Fruit fly (Drosophila melanogaster) whole organism, prepupa: ENCODE results near the gene CG16986.
A peak's percentile ranks its signal among the peaks of the same experiment; 100 is the strongest.

Experiments
- Blimp-1 ChIP-seq: fragments of 200-800 bp; sonication (Bioruptor generic); optimal IDR thresholded peaks from 3 replicates; lab custom pipeline; 2017; ENCODE audit warnings: missing biosample characterization, missing genetic modification characterization, mild to moderate bottlenecking, moderate library complexity, missing genetic modification reagents
- CG10631 ChIP-seq: fragments of 200-800 bp; sonication (Bioruptor generic); optimal IDR thresholded peaks from 2 replicates; lab custom pipeline; 2016; ENCODE audit warnings: missing biosample characterization, missing genetic modification characterization
- CG10669 ChIP-seq: fragments of 200-800 bp; sonication (Bioruptor generic); optimal IDR thresholded peaks from 3 replicates; lab custom pipeline; 2018; ENCODE audit warnings: missing biosample characterization, mild to moderate bottlenecking, missing genetic modification characterization, moderate library complexity
- CG11294 ChIP-seq: fragments of 200-800 bp; sonication (Bioruptor generic); IDR thresholded peaks from 2 replicates; pipeline ENCODE4 v1.3.6; 2022; ENCODE audit warnings: missing biosample characterization, missing genetic modification characterization
- CG11762 ChIP-seq: fragments of 200-800 bp; sonication (Bioruptor generic); optimal IDR thresholded peaks from 3 replicates; lab custom pipeline; 2016; ENCODE audit warnings: missing biosample characterization, missing genetic modification characterization; ENCODE audit not compliant: insufficient read depth
- CG11902 ChIP-seq: fragments of 200-800 bp; sonication (Bioruptor generic); optimal IDR thresholded peaks from 3 replicates; lab custom pipeline; 2016; ENCODE audit warnings: missing biosample characterization, missing genetic modification characterization
- CG15336 ChIP-seq: fragments of 200-800 bp; sonication (Bioruptor generic); IDR thresholded peaks from 2 replicates; pipeline ENCODE4 v1.3.6; 2022; ENCODE audit warnings: missing biosample characterization, missing genetic modification characterization
- CG1621 ChIP-seq: fragments of 200-800 bp; sonication (Bioruptor generic); optimal IDR thresholded peaks from 3 replicates; lab custom pipeline; 2018; ENCODE audit warnings: missing biosample characterization, mild to moderate bottlenecking, missing genetic modification characterization
- CG3032 ChIP-seq: fragments of 200-800 bp; optimal IDR thresholded peaks from 2 replicates; lab custom pipeline; 2019; ENCODE audit warnings: missing biosample characterization, mild to moderate bottlenecking, missing genetic modification characterization, moderate library complexity
- CG31627 ChIP-seq: fragments of 200-800 bp; sonication (Bioruptor generic); optimal IDR thresholded peaks from 3 replicates; lab custom pipeline; 2016; ENCODE audit warnings: missing biosample characterization, missing genetic modification characterization
- CG32006 ChIP-seq: fragments of 200-800 bp; sonication (Bioruptor generic); optimal IDR thresholded peaks from 3 replicates; lab custom pipeline; 2017; ENCODE audit warnings: missing biosample characterization, mild to moderate bottlenecking, missing genetic modification characterization
- CG34406 ChIP-seq: fragments of 200-800 bp; sonication (Bioruptor generic); optimal IDR thresholded peaks from 3 replicates; lab custom pipeline; 2016; ENCODE audit warnings: missing biosample characterization, missing genetic modification characterization
- CG3919 ChIP-seq: fragments of 200-800 bp; sonication (Bioruptor generic); optimal IDR thresholded peaks from 3 replicates; lab custom pipeline; 2016; ENCODE audit warnings: missing biosample characterization, missing genetic modification characterization
- CG6163 ChIP-seq: fragments of 200-800 bp; sonication (Bioruptor generic); IDR thresholded peaks from 3 replicates; pipeline ENCODE4 v1.3.6; 2022; ENCODE audit warnings: missing biosample characterization, missing genetic modification characterization
- CG6276 ChIP-seq: fragments of 200-800 bp; sonication (Bioruptor generic); optimal IDR thresholded peaks from 2 replicates; lab custom pipeline; 2017; ENCODE audit warnings: missing biosample characterization, mild to moderate bottlenecking, missing genetic modification characterization
- CG6792 ChIP-seq: fragments of 200-800 bp; sonication (Bioruptor generic); optimal IDR thresholded peaks from 3 replicates; lab custom pipeline; 2016; ENCODE audit warnings: missing biosample characterization, missing genetic modification characterization
- CG6854 ChIP-seq: fragments of 200-800 bp; sonication (Bioruptor generic); optimal IDR thresholded peaks from 2 replicates; lab custom pipeline; 2017; ENCODE audit warnings: missing biosample characterization, mild to moderate bottlenecking, missing genetic modification characterization
- CG7368 ChIP-seq: fragments of 200-800 bp; sonication (Bioruptor generic); optimal IDR thresholded peaks from 3 replicates; lab custom pipeline; 2016; ENCODE audit warnings: missing biosample characterization, missing genetic modification characterization
- CG8319 ChIP-seq: fragments of 200-800 bp; sonication (Bioruptor generic); optimal IDR thresholded peaks from 3 replicates; lab custom pipeline; 2016; ENCODE audit warnings: missing biosample characterization, missing genetic modification characterization
- CG8632 ChIP-seq: fragments of 200-800 bp; sonication (Bioruptor generic); optimal IDR thresholded peaks from 3 replicates; lab custom pipeline; 2016; ENCODE audit warnings: missing biosample characterization, missing genetic modification characterization
- CG9139 ChIP-seq: fragments of 200-800 bp; sonication (Bioruptor generic); optimal IDR thresholded peaks from 3 replicates; lab custom pipeline; 2017; ENCODE audit warnings: missing biosample characterization, mild to moderate bottlenecking, missing genetic modification characterization
- Eip75B ChIP-seq: fragments of 200-800 bp; sonication (Bioruptor generic); optimal IDR thresholded peaks from 3 replicates; lab custom pipeline; 2016; ENCODE audit warnings: missing biosample characterization, missing genetic modification characterization
- Eip78C ChIP-seq: fragments of 200-800 bp; sonication (Bioruptor generic); peaks from one replicate; lab custom pipeline; 2016; ENCODE audit warnings: missing biosample characterization, missing genetic modification characterization
- Ets21C ChIP-seq: fragments of 200-800 bp; sonication (Bioruptor generic); optimal IDR thresholded peaks from 3 replicates; lab custom pipeline; 2016; ENCODE audit warnings: missing biosample characterization, missing genetic modification characterization
- Ets96B ChIP-seq: fragments of 200-800 bp; optimal IDR thresholded peaks from 2 replicates; lab custom pipeline; 2019; ENCODE audit warnings: missing biosample characterization, mild to moderate bottlenecking, missing genetic modification characterization, moderate library complexity
- Gug ChIP-seq: fragments of 200-800 bp; sonication (Bioruptor generic); IDR thresholded peaks from 2 replicates; pipeline ENCODE4 v1.3.6; 2022; ENCODE audit warnings: missing biosample characterization, missing genetic modification characterization
- Hr39 ChIP-seq: fragments of 200-800 bp; sonication (Bioruptor generic); optimal IDR thresholded peaks from 2 replicates; lab custom pipeline; 2016; ENCODE audit warnings: missing biosample characterization, missing genetic modification characterization
- Hr4 ChIP-seq: fragments of 200-800 bp; sonication (Bioruptor generic); optimal IDR thresholded peaks from 3 replicates; lab custom pipeline; 2016; ENCODE audit warnings: missing biosample characterization, missing genetic modification characterization
- Lpt ChIP-seq: fragments of 200-800 bp; sonication (Bioruptor generic); optimal IDR thresholded peaks from 3 replicates; lab custom pipeline; 2016; ENCODE audit warnings: missing biosample characterization, missing genetic modification characterization
- Met ChIP-seq: fragments of 200-800 bp; sonication (Bioruptor generic); optimal IDR thresholded peaks from 3 replicates; lab custom pipeline; 2016; ENCODE audit warnings: missing biosample characterization, missing genetic modification characterization
- OdsH ChIP-seq: fragments of 200-800 bp; sonication (Bioruptor generic); optimal IDR thresholded peaks from 3 replicates; lab custom pipeline; 2016; ENCODE audit warnings: missing biosample characterization, missing genetic modification characterization
- Smox ChIP-seq: fragments of 200-800 bp; sonication (Bioruptor generic); optimal IDR thresholded peaks from 3 replicates; lab custom pipeline; 2016; ENCODE audit warnings: missing biosample characterization, missing genetic modification characterization
- Sox102F ChIP-seq: fragments of 200-800 bp; sonication (Bioruptor generic); optimal IDR thresholded peaks from 2 replicates; lab custom pipeline; 2016; ENCODE audit warnings: missing biosample characterization, mild to moderate bottlenecking, missing genetic modification characterization
- Sox15 ChIP-seq: fragments of 200-800 bp; sonication (Bioruptor generic); optimal IDR thresholded peaks from 3 replicates; lab custom pipeline; 2016; ENCODE audit warnings: missing biosample characterization, missing genetic modification characterization
- achi ChIP-seq: fragments of 200-800 bp; sonication (Bioruptor generic); optimal IDR thresholded peaks from 3 replicates; lab custom pipeline; 2016; ENCODE audit warnings: missing biosample characterization, missing genetic modification characterization
- cyc ChIP-seq: fragments of 200-800 bp; sonication (Bioruptor generic); optimal IDR thresholded peaks from 3 replicates; lab custom pipeline; 2016; ENCODE audit warnings: missing biosample characterization, missing genetic modification characterization
- dac ChIP-seq: fragments of 200-800 bp; sonication (Bioruptor generic); optimal IDR thresholded peaks from 2 replicates; lab custom pipeline; 2017; ENCODE audit warnings: missing biosample characterization, mild to moderate bottlenecking, missing genetic modification characterization
- dsx ChIP-seq: fragments of 200-800 bp; optimal IDR thresholded peaks from 3 replicates; lab custom pipeline; 2019; ENCODE audit warnings: missing biosample characterization, mild to moderate bottlenecking, missing genetic modification characterization, moderate library complexity; ENCODE audit not compliant: poor library complexity, severe bottlenecking
- eg ChIP-seq: fragments of 200-800 bp; sonication (Bioruptor generic); IDR thresholded peaks from 3 replicates; pipeline ENCODE4 v1.3.6; 2022; ENCODE audit warnings: missing biosample characterization, missing genetic modification characterization
- esn ChIP-seq: fragments of 200-800 bp; sonication (Bioruptor generic); optimal IDR thresholded peaks from 2 replicates; lab custom pipeline; 2016; ENCODE audit warnings: missing biosample characterization, mild to moderate bottlenecking, missing genetic modification characterization, moderate library complexity
- lz ChIP-seq: fragments of 200-800 bp; sonication (Bioruptor generic); optimal IDR thresholded peaks from 3 replicates; lab custom pipeline; 2016; ENCODE audit warnings: missing biosample characterization, missing genetic modification characterization
- net ChIP-seq: fragments of 200-800 bp; sonication (Bioruptor generic); optimal IDR thresholded peaks from 3 replicates; lab custom pipeline; 2016; ENCODE audit warnings: missing biosample characterization, missing genetic modification characterization
- salr ChIP-seq, 2 experiments: fragments of 200-800 bp; sonication (Bioruptor generic); optimal IDR thresholded peaks; 3 replicates each; lab custom pipeline; 2016 to 2018; ENCODE audit warnings: missing biosample characterization in 2 of 2, missing genetic modification characterization in 2 of 2, mild to moderate bottlenecking in 1 of 2
- svp ChIP-seq: fragments of 200-800 bp; sonication (Bioruptor generic); peaks from one replicate; lab custom pipeline; 2016; ENCODE audit warnings: missing biosample characterization, missing genetic modification characterization

Gene CG16986

DNA sequence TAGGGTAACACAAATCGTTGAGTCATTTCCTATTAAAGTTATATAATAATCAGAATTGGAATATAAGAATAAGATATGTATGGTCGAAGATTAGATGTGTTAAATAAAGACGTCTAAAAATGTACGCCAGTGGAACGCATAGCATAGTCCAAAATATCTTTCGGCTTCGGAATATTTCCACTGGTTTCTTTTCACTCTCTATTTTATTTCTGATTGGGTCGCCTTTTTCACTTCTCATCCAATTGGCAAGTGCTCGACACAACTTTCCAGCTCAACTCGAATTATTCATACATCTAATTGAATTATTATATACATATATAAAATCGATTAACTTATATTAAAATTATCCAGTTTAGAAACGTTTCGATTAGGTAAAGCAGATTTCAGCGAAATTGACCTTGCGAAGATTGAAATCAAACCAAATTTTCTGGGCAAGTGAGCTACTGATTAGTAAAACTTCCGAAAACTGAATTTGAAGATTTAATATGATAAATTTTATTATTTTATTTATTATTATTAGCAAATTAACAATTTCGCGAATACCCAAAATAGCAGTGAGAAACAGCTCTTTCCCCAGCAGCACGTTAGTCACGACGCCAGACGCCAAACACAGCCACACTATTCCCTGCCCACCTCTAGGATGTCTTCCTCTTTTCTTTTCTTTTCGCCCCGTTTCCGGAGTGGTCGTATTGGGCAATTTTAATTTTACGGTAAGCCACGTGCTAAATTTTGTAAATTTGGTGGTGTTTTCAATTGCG is 13.1 kb upstream of the CG16986 start, which contains the start of gene RpL8 (continued):
- TF ChIP-seq CG10669 (GFP tag; lab: Kevin White, UChicago) = peak; percentile 58
- peak; percentile 64 for TF ChIP-seq Eip75B (GFP tag; lab: Kevin White, UChicago)
- TF ChIP-seq Gug (GFP tag; lab: Robert Waterston, UW) = peak; percentile 29
- peak; percentile 77 for TF ChIP-seq CG9139 (GFP tag; lab: Kevin White, UChicago)
- TF ChIP-seq CG11762 (GFP tag; lab: Kevin White, UChicago) = peak; percentile 60
- peak; percentile 68 for TF ChIP-seq svp
- peak; percentile 75 for TF ChIP-seq Met (GFP tag; lab: Kevin White, UChicago)
- TF ChIP-seq OdsH (GFP tag; lab: Kevin White, UChicago) = peak; percentile 78
- TF ChIP-seq Ets21C (GFP tag; lab: Kevin White, UChicago) = peak; percentile 5
- TF ChIP-seq Sox15 (GFP tag; lab: Kevin White, UChicago) = peak; percentile 35
- peak; percentile 78 for TF ChIP-seq lz
- TF ChIP-seq CG31627 = peak; percentile 71
- TF ChIP-seq CG8632 = peak; percentile 64
- TF ChIP-seq salr (GFP tag; optimal IDR thresholded peaks at IDR 0.05; lab: Kevin White, UChicago) = peak; percentile 54 to 84
- peak; percentile 90 for TF ChIP-seq CG3919 (GFP tag; lab: Kevin White, UChicago)
- peak; percentile 77 for TF ChIP-seq esn
- TF ChIP-seq CG32006 = peak; percentile 68
- peak; percentile 35 for TF ChIP-seq CG11294
- peak; percentile 75 for TF ChIP-seq Hr39 (GFP tag; lab: Kevin White, UChicago)
- peak; percentile 57 for TF ChIP-seq CG8319 (GFP tag; lab: Kevin White, UChicago)
- peak; percentile 62 for TF ChIP-seq CG6792 (GFP tag; lab: Kevin White, UChicago)
- peak; percentile 71 for TF ChIP-seq Smox
- TF ChIP-seq Lpt = no peak
- TF ChIP-seq Hr4 (GFP tag; lab: Kevin White, UChicago) = peak; percentile 58
- TF ChIP-seq Eip78C (GFP tag; lab: Kevin White, UChicago) = peak; percentile 92
- peak; percentile 86 for TF ChIP-seq net (GFP tag; lab: Kevin White, UChicago)
- TF ChIP-seq CG3032 (tag; lab: Kevin White, UChicago) = peak; percentile 56
- peak; percentile 28; the same call in 1 of the 2 replicates for TF ChIP-seq CG15336
- peak; percentile 46 for TF ChIP-seq dsx (GFP tag; lab: Kevin White, UChicago)
- peak; percentile 70 for TF ChIP-seq CG34406 (GFP tag; lab: Kevin White, UChicago)
- TF ChIP-seq CG11902 (GFP tag; lab: Kevin White, UChicago) = peak; percentile 56
- TF ChIP-seq CG6854 (GFP tag; lab: Kevin White, UChicago) = peak; percentile 94
- TF ChIP-seq CG6276 (GFP tag; lab: Kevin White, UChicago) = peak; percentile 27
- peak; percentile 73 for TF ChIP-seq CG1621 (tag; lab: Kevin White, UChicago)
- TF ChIP-seq Ets96B (tag; lab: Kevin White, UChicago) = peak; percentile 36

DNA sequence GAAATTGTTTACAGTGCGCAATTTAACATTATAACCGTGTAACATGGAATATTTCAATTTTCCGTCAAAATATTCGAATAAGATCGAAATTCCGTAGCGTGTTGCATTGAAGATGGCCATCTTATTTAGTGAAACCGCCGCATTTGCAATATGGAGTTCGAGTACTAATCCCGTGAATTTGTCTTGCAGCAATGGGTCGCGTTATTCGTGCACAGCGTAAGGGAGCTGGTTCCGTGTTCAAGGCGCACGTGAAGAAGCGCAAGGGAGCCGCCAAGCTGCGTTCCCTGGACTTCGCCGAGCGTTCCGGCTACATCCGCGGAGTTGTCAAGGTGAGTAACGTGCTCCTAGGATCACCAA is 12.6 kb upstream of the CG16986 start:
- TF ChIP-seq CG15336 (0 out of 2 replicates have a peak, but pooled peaks have one; percentile 3), CG7368 (GFP tag; lab: Kevin White, UChicago) (no peak)

DNA sequence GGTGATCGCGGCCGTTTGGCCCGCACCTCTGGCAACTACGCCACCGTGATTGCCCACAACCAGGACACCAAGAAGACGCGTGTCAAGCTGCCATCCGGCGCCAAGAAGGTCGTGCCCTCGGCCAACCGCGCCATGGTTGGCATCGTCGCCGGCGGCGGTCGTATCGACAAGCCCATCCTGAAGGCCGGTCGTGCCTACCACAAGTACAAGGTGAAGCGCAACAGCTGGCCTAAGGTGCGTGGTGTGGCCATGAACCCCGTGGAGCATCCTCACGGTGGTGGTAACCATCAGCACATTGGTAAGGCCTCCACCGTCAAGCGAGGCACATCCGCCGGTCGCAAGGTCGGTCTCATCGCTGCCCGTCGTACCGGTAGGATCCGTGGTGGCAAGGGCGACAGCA is 11.8 kb upstream of the CG16986 start:
- no peak for TF ChIP-seq Sox15 (GFP tag; lab: Kevin White, UChicago)
- no peak for TF ChIP-seq Sox102F (GFP tag; lab: Kevin White, UChicago)
- TF ChIP-seq eg (GFP tag; lab: Robert Waterston, UW) = no peak
- no peak for TF ChIP-seq CG1621 (tag; lab: Kevin White, UChicago)
- TF ChIP-seq achi (GFP tag; lab: Kevin White, UChicago) = no peak
- no peak for TF ChIP-seq CG7368 (GFP tag; lab: Kevin White, UChicago)
- no peak for TF ChIP-seq CG10631 (GFP tag; lab: Kevin White, UChicago)
- no peak for TF ChIP-seq CG6792 (GFP tag; lab: Kevin White, UChicago)
- TF ChIP-seq Gug (GFP tag; lab: Robert Waterston, UW) = no peak
- no peak for TF ChIP-seq CG15336
- no peak for TF ChIP-seq OdsH (GFP tag; lab: Kevin White, UChicago)
- TF ChIP-seq Blimp-1 (GFP tag; lab: Kevin White, UChicago) = no peak
- TF ChIP-seq esn = no peak
- TF ChIP-seq Ets21C (GFP tag; lab: Kevin White, UChicago) = no peak
- no peak for TF ChIP-seq CG6163 (GFP tag; lab: Robert Waterston, UW)
- no peak for TF ChIP-seq CG8319 (GFP tag; lab: Kevin White, UChicago)
- TF ChIP-seq CG3919 (GFP tag; lab: Kevin White, UChicago) = no peak
- no peak for TF ChIP-seq CG3032 (tag; lab: Kevin White, UChicago)
- TF ChIP-seq cyc = no peak
- TF ChIP-seq dac (GFP tag; lab: Kevin White, UChicago) = no peak
